Worm (Caenorhabditis elegans) whole organism, mixed stage, embryonic: ENCODE results near the gene gst-19.

Experiments
- bed-3 ChIP-seq: fragments of 200-800 bp; sonication (Bioruptor generic); optimal IDR thresholded peaks from 3 replicates; lab custom pipeline; 2018; ENCODE audit warnings: mild to moderate bottlenecking, missing genetic modification characterization, moderate library complexity, missing compliant biosample characterization
- ceh-39 ChIP-seq: fragments of 150-350 bp; optimal IDR thresholded peaks from 2 replicates; lab custom pipeline; 2014; ENCODE audit warnings: missing biosample characterization, missing genetic modification characterization
- cnd-1 ChIP-seq: fragments of 200-800 bp; sonication (Bioruptor generic); optimal IDR thresholded peaks from 2 replicates; lab custom pipeline; 2018; ENCODE audit warnings: mild to moderate bottlenecking, missing genetic modification characterization, missing compliant biosample characterization
- mep-1 ChIP-seq: fragments of 150-350 bp; optimal IDR thresholded peaks from 2 replicates; lab custom pipeline; 2017; ENCODE audit warnings: missing biosample characterization, missing genetic modification reagents, missing genetic modification characterization, inconsistent platforms
- nhr-12 ChIP-seq: fragments of 150-350 bp; optimal IDR thresholded peaks from 2 replicates; lab custom pipeline; 2014; ENCODE audit warnings: missing biosample characterization, missing genetic modification characterization
- nhr-76 ChIP-seq: sonication (generic microtip); optimal IDR thresholded peaks from 2 replicates; lab custom pipeline; 2017; ENCODE audit warnings: missing biosample characterization, missing genetic modification characterization
- pha-4 ChIP-seq: fragments of 150-350 bp; optimal IDR thresholded peaks from 2 replicates; lab custom pipeline; 2018; ENCODE audit warnings: missing biosample characterization, missing genetic modification reagents, missing genetic modification characterization
- snpc-4 ChIP-seq: fragments of 150-350 bp; optimal IDR thresholded peaks from 2 replicates; lab custom pipeline; 2014; ENCODE audit warnings: missing biosample characterization, missing genetic modification characterization
- unc-39 ChIP-seq: fragments of 150-350 bp; optimal IDR thresholded peaks from 2 replicates; lab custom pipeline; 2014; ENCODE audit warnings: missing biosample characterization, missing genetic modification characterization
- unc-62 ChIP-seq: fragments of 150-350 bp; optimal IDR thresholded peaks from 2 replicates; lab custom pipeline; 2014; ENCODE audit warnings: missing biosample characterization, missing genetic modification reagents, missing genetic modification characterization

DNA sequence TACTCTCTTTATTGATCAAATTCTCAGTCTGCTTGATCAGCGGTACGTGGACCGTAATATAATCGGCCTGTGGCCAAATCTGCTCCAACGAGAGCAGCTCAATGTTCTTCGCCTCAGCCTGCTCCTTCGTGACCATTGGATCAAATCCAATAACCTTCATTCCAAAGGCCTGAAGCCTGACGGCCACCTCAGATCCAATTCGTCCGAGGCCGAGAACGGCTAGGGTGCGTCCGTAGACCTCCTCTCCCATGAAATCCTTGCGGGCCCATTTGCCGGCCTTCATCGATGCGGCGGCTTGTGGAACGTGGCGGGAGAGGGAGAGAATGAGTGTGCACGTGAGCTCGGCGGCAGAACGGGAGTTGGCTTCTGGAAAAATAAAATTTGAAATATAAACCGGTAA lies 10.5 kb upstream of the gst-19 start:
- TF ChIP-seq pha-4 (tag; lab: Kevin White, UChicago) (no peak), cnd-1 (tag; lab: Kevin White, UChicago) (no peak), mep-1 (tag; lab: Kevin White, UChicago) (no peak), nhr-76 (no peak), snpc-4 (no peak), nhr-12 (no peak), ceh-39 (tag; lab: Kevin White, UChicago) (no peak), bed-3 (no peak), unc-62 (GFP tag; lab: Kevin White, UChicago) (no peak), unc-39 (tag; lab: Kevin White, UChicago) (no peak)
